Fruit fly (Drosophila melanogaster) whole organism, embryonic: ENCODE data around the gene CG4297.

ENCODE experiments used
- ATbp ChIP-seq: fragments of 200-800 bp; sonication (Bioruptor generic); optimal IDR thresholded peaks from 2 replicates; lab custom pipeline; 2017; ENCODE audit warnings: missing biosample characterization, mild to moderate bottlenecking, missing genetic modification characterization, missing genetic modification reagents
- Atf-2 ChIP-seq: fragments of 200-800 bp; sonication (Bioruptor generic); optimal IDR thresholded peaks from 2 replicates; lab custom pipeline; 2016; ENCODE audit warnings: missing biosample characterization, missing genetic modification characterization
- CG10209 ChIP-seq: fragments of 200-800 bp; sonication (Bioruptor generic); optimal IDR thresholded peaks from 3 replicates; lab custom pipeline; 2017; ENCODE audit warnings: missing biosample characterization, mild to moderate bottlenecking, missing genetic modification characterization, missing genetic modification reagents
- CG10959 ChIP-seq: fragments of 200-800 bp; sonication (Bioruptor generic); IDR thresholded peaks from 2 replicates; pipeline ENCODE4 v1.3.6; 2022; ENCODE audit warnings: missing biosample characterization, missing genetic modification characterization
- CG11247 ChIP-seq: fragments of 200-800 bp; sonication (Bioruptor generic); IDR thresholded peaks from 2 replicates; pipeline ENCODE4 v1.3.6; 2022; ENCODE audit warnings: missing biosample characterization, missing genetic modification characterization
- CG12071 ChIP-seq: fragments of 200-800 bp; sonication (Bioruptor generic); optimal IDR thresholded peaks from 3 replicates; lab custom pipeline; 2018; ENCODE audit warnings: missing biosample characterization, mild to moderate bottlenecking, missing genetic modification characterization
- CG14014 ChIP-seq: fragments of 200-800 bp; sonication (Bioruptor generic); IDR thresholded peaks from 2 replicates; pipeline ENCODE4 v1.3.6; 2022; ENCODE audit warnings: missing biosample characterization, missing genetic modification characterization
- CG15601 ChIP-seq: fragments of 200-800 bp; sonication (Bioruptor generic); optimal IDR thresholded peaks from 3 replicates; lab custom pipeline; 2019; ENCODE audit warnings: missing biosample characterization, mild to moderate bottlenecking, missing genetic modification characterization, moderate library complexity
- CG1603 ChIP-seq: fragments of 200-800 bp; sonication (Bioruptor generic); optimal IDR thresholded peaks from 2 replicates; lab custom pipeline; 2019; ENCODE audit warnings: missing biosample characterization, mild to moderate bottlenecking, missing genetic modification characterization, moderate library complexity
- CG2678 ChIP-seq: fragments of 200-800 bp; sonication (Bioruptor generic); optimal IDR thresholded peaks from 3 replicates; lab custom pipeline; 2019; ENCODE audit warnings: missing biosample characterization, mild to moderate bottlenecking, missing genetic modification characterization, moderate library complexity
- CG3065 ChIP-seq: fragments of 200-800 bp; sonication (Bioruptor generic); optimal IDR thresholded peaks from 2 replicates; lab custom pipeline; 2016; ENCODE audit warnings: missing biosample characterization, missing genetic modification characterization
- CG31441 ChIP-seq: fragments of 200-800 bp; sonication (Bioruptor generic); IDR thresholded peaks from 2 replicates; pipeline ENCODE4 v1.3.6; 2022; ENCODE audit warnings: missing biosample characterization, missing genetic modification characterization
- CG3163 ChIP-seq: fragments of 200-800 bp; sonication (Bioruptor generic); optimal IDR thresholded peaks from 3 replicates; lab custom pipeline; 2016; ENCODE audit warnings: missing biosample characterization, missing genetic modification characterization
- CG3838 ChIP-seq: fragments of 200-800 bp; sonication (Bioruptor generic); optimal IDR thresholded peaks from 3 replicates; lab custom pipeline; 2016; ENCODE audit warnings: missing biosample characterization, missing genetic modification characterization
- CG42726 ChIP-seq: fragments of 200-800 bp; sonication (Bioruptor generic); IDR thresholded peaks from 2 replicates; pipeline ENCODE4 v1.3.6; 2022; ENCODE audit warnings: missing biosample characterization, missing genetic modification characterization; ENCODE audit not compliant: partially characterized antibody
- CG4404 ChIP-seq: fragments of 200-800 bp; sonication (Bioruptor generic); IDR thresholded peaks from 2 replicates; pipeline ENCODE4 v1.3.6; 2022; ENCODE audit warnings: missing biosample characterization, missing genetic modification characterization
- CG5953 ChIP-seq: fragments of 200-800 bp; sonication (Bioruptor generic); IDR thresholded peaks from 2 replicates; pipeline ENCODE4 v1.3.6; 2022; ENCODE audit warnings: missing biosample characterization, missing genetic modification characterization
- CG7372 ChIP-seq: fragments of 200-800 bp; sonication (Bioruptor generic); IDR thresholded peaks from 2 replicates; pipeline ENCODE4 v1.3.6; 2022; ENCODE audit warnings: missing biosample characterization, missing genetic modification characterization
- CG7987 ChIP-seq: fragments of 200-800 bp; sonication (Bioruptor generic); optimal IDR thresholded peaks from 2 replicates; lab custom pipeline; 2018; ENCODE audit warnings: missing biosample characterization, mild to moderate bottlenecking, missing genetic modification characterization, moderate library complexity
- CG8290 ChIP-seq, 3 experiments: fragments of 200-800 bp; sonication (Bioruptor generic); optimal IDR thresholded peaks; 2 replicates each; lab custom pipeline; 2016 to 2019; ENCODE audit warnings: missing biosample characterization in 3 of 3, missing genetic modification characterization in 3 of 3, mild to moderate bottlenecking in 2 of 3, moderate library complexity in 1 of 3
- CG9727 ChIP-seq: fragments of 200-800 bp; sonication (Bioruptor generic); optimal IDR thresholded peaks from 3 replicates; lab custom pipeline; 2017; ENCODE audit warnings: missing biosample characterization, mild to moderate bottlenecking, missing genetic modification characterization
- D ChIP-seq, 2 experiments: fragments of 200-800 bp in 1 of 2; fragments of >200 bp in 1 of 2; sonication (Bioruptor generic) in 1 of 2; optimal IDR thresholded peaks; 2 replicates in 1 of 2; 3 replicates in 1 of 2; lab custom pipeline; 2017; ENCODE audit warnings: mild to moderate bottlenecking in 1 of 2, missing biosample characterization in 1 of 2, missing genetic modification characterization in 1 of 2, missing genetic modification reagents in 1 of 2
- Dip3 ChIP-seq: fragments of 200-800 bp; sonication (Bioruptor generic); optimal IDR thresholded peaks from 3 replicates; lab custom pipeline; 2016; ENCODE audit warnings: missing biosample characterization, missing genetic modification characterization
- E2f1 ChIP-seq: fragments of 200-800 bp; sonication (Bioruptor generic); IDR thresholded peaks from 2 replicates; pipeline ENCODE4 v1.3.6; 2022; ENCODE audit warnings: missing biosample characterization, missing genetic modification characterization
- Fer3 ChIP-seq: fragments of 200-800 bp; sonication (Bioruptor generic); optimal IDR thresholded peaks from 2 replicates; lab custom pipeline; 2018; ENCODE audit warnings: missing biosample characterization, mild to moderate bottlenecking, missing genetic modification characterization, moderate library complexity
- Hmr ChIP-seq: fragments of 200-800 bp; sonication (Bioruptor generic); optimal IDR thresholded peaks from 3 replicates; lab custom pipeline; 2017; ENCODE audit warnings: mild to moderate bottlenecking, missing biosample characterization, missing genetic modification reagents, missing genetic modification characterization
- Ravus ChIP-seq: fragments of 200-800 bp; sonication (Bioruptor generic); IDR thresholded peaks from 2 replicates; pipeline ENCODE4 v1.3.6; 2022; ENCODE audit warnings: missing biosample characterization, missing genetic modification characterization
- Sry-β ChIP-seq: fragments of 200-800 bp; sonication (Bioruptor generic); optimal IDR thresholded peaks from 2 replicates; lab custom pipeline; 2018; ENCODE audit warnings: missing biosample characterization, mild to moderate bottlenecking, missing genetic modification characterization, moderate library complexity
- bbx ChIP-seq: fragments of 200-800 bp; sonication (Bioruptor generic); IDR thresholded peaks from 2 replicates; pipeline ENCODE4 v1.3.6; 2022; ENCODE audit warnings: missing biosample characterization, missing genetic modification characterization; ENCODE audit not compliant: partially characterized antibody
- dpn ChIP-seq, 2 experiments: fragments of 200-800 bp; sonication (Bioruptor generic); optimal IDR thresholded peaks; 3 replicates each; lab custom pipeline; 2016; ENCODE audit warnings: missing biosample characterization in 2 of 2, missing genetic modification characterization in 2 of 2
- dysf ChIP-seq: fragments of 200-800 bp; sonication (Bioruptor generic); IDR thresholded peaks from 3 replicates; pipeline ENCODE4 v1.3.6; 2022; ENCODE audit warnings: missing biosample characterization, missing genetic modification characterization
- emc ChIP-seq: fragments of 200-800 bp; sonication (Bioruptor generic); optimal IDR thresholded peaks from 2 replicates; lab custom pipeline; 2016; ENCODE audit warnings: missing biosample characterization, missing genetic modification characterization
- her ChIP-seq: fragments of 200-800 bp; sonication (Bioruptor generic); optimal IDR thresholded peaks from 2 replicates; lab custom pipeline; 2016; ENCODE audit warnings: missing biosample characterization, missing genetic modification characterization
- ind ChIP-seq: fragments of 200-800 bp; sonication (Bioruptor generic); optimal IDR thresholded peaks from 3 replicates; lab custom pipeline; 2016; ENCODE audit warnings: missing biosample characterization, missing genetic modification characterization
- jing ChIP-seq: fragments of 200-800 bp; sonication (Bioruptor generic); optimal IDR thresholded peaks from 2 replicates; lab custom pipeline; 2018; ENCODE audit warnings: missing biosample characterization, mild to moderate bottlenecking, missing genetic modification characterization
- odd ChIP-seq: fragments of 200-800 bp; sonication (Bioruptor generic); optimal IDR thresholded peaks from 2 replicates; lab custom pipeline; 2017; ENCODE audit warnings: missing biosample characterization, mild to moderate bottlenecking, missing genetic modification characterization
- org-1 ChIP-seq: fragments of 200-800 bp; sonication (Bioruptor generic); optimal IDR thresholded peaks from 2 replicates; lab custom pipeline; 2017; ENCODE audit warnings: missing biosample characterization, missing genetic modification characterization
- otp ChIP-seq: fragments of 200-800 bp; sonication (Bioruptor generic); IDR thresholded peaks from 3 replicates; pipeline ENCODE4, ENCODE4 v1.3.6; 2022; ENCODE audit warnings: missing biosample characterization, missing genetic modification characterization
- pros ChIP-seq: fragments of 200-800 bp; sonication (Bioruptor generic); optimal IDR thresholded peaks from 3 replicates; lab custom pipeline; 2019; ENCODE audit warnings: missing biosample characterization, mild to moderate bottlenecking, missing genetic modification characterization, moderate library complexity
- ro ChIP-seq: fragments of 200-800 bp; sonication (Bioruptor generic); IDR thresholded peaks from 2 replicates; pipeline ENCODE4 v1.3.6; 2022; ENCODE audit warnings: missing biosample characterization, missing genetic modification characterization
- schlank ChIP-seq: fragments of 200-800 bp; sonication (Bioruptor generic); optimal IDR thresholded peaks from 2 replicates; lab custom pipeline; 2018; ENCODE audit warnings: missing biosample characterization, mild to moderate bottlenecking, missing genetic modification characterization
- scrt ChIP-seq: fragments of 200-800 bp; sonication (Bioruptor generic); optimal IDR thresholded peaks from 2 replicates; lab custom pipeline; 2018; ENCODE audit warnings: missing biosample characterization, mild to moderate bottlenecking, missing genetic modification characterization, moderate library complexity
- sisA ChIP-seq: fragments of 200-800 bp; sonication (Bioruptor generic); IDR thresholded peaks from 2 replicates; pipeline ENCODE4 v1.3.6; 2022; ENCODE audit warnings: missing biosample characterization, missing genetic modification characterization
- so ChIP-seq: fragments of 200-800 bp; sonication (Bioruptor generic); IDR thresholded peaks from 3 replicates; pipeline ENCODE4 v1.3.6; 2022; ENCODE audit warnings: missing biosample characterization, missing genetic modification characterization
- ssp ChIP-seq: fragments of 200-800 bp; sonication (Bioruptor generic); IDR thresholded peaks from 2 replicates; pipeline ENCODE4 v1.3.6; 2022; ENCODE audit warnings: missing biosample characterization, missing genetic modification characterization
- tap ChIP-seq: fragments of 200-800 bp; optimal IDR thresholded peaks from 3 replicates; lab custom pipeline; 2019; ENCODE audit warnings: missing biosample characterization, mild to moderate bottlenecking, missing genetic modification characterization, moderate library complexity
- tgo ChIP-seq: fragments of 200-800 bp; sonication (Bioruptor generic); IDR thresholded peaks from 3 replicates; pipeline ENCODE4 v1.3.6; 2022; ENCODE audit warnings: missing biosample characterization, missing genetic modification characterization
- vvl ChIP-seq: fragments of 200-800 bp; sonication (Bioruptor generic); IDR thresholded peaks from 2 replicates; pipeline ENCODE4 v1.3.6; 2022; ENCODE audit warnings: missing biosample characterization, missing genetic modification characterization
- zfh1 ChIP-seq: fragments of 200-800 bp; sonication (Bioruptor generic); IDR thresholded peaks from 3 replicates; pipeline ENCODE4 v1.3.6; 2022; ENCODE audit warnings: missing biosample characterization, missing genetic modification characterization

CG4297 gene

dm6 chr2L:470336-470934 is 1.6 kb downstream of the CG4297 start (continued):
- TF ChIP-seq E2f1 (peak; percentile 86), zfh1 (GFP tag; lab: Robert Waterston, UW) (peak; percentile 77), CG10959 (GFP tag; lab: Robert Waterston, UW) (0 out of 2 replicates have a peak, but pooled peaks have one; percentile 7), otp (0 out of 3 replicates have a peak, but pooled peaks have one; percentile 18), ATbp (GFP tag; lab: Kevin White, UChicago) (peak; percentile 77), CG2678 (tag; lab: Kevin White, UChicago) (peak; percentile 86), dpn (GFP tag; optimal IDR thresholded peaks at IDR 0.05; lab: Kevin White, UChicago) (peak; percentile 80 to 82), ro (GFP tag; lab: Robert Waterston, UW) (0 out of 2 replicates have a peak, but pooled peaks have one; percentile 22), CG42726 (no peak), ssp (peak; percentile 51), pros (no peak), Sry-β (no peak), Dip3 (GFP tag; lab: Kevin White, UChicago) (peak; percentile 92), CG5953 (peak; percentile 52; the same call in 1 of the 2 replicates), so (GFP tag; lab: Robert Waterston, UW) (peak; percentile 67; the same call in 2 of the 3 replicates), sisA (GFP tag; lab: Robert Waterston, UW) (peak; percentile 77), CG8290 (GFP tag; optimal IDR thresholded peaks at IDR 0.05; lab: Kevin White, UChicago) (no peak), CG8290 (tag; optimal IDR thresholded peaks at IDR 0.05; lab: Kevin White, UChicago) (no peak), CG7987 (peak; percentile 35), CG4404 (GFP tag; lab: Robert Waterston, UW) (peak; percentile 40), CG3163 (GFP tag; lab: Kevin White, UChicago) (peak; percentile 70), CG7372 (GFP tag; lab: Robert Waterston, UW) (0 out of 2 replicates have a peak, but pooled peaks have one; percentile 19), D (optimal IDR thresholded peaks at IDR 0.05; lab: Kevin White, UChicago) (no peak), D (GFP tag; optimal IDR thresholded peaks at IDR 0.05; lab: Kevin White, UChicago) (peak; percentile 21), tgo (GFP tag; lab: Robert Waterston, UW) (peak; percentile 81), her (GFP tag; lab: Kevin White, UChicago) (peak; percentile 78), schlank (tag; lab: Kevin White, UChicago) (peak; percentile 59), scrt (GFP tag; lab: Kevin White, UChicago) (peak; percentile 75), ind (GFP tag; lab: Kevin White, UChicago) (peak; percentile 82), CG14014 (GFP tag; lab: Robert Waterston, UW) (peak; percentile 63; the same call in 1 of the 2 replicates), CG31441 (peak; percentile 45), bbx (GFP tag; lab: Robert Waterston, UW) (no peak), jing (GFP tag; lab: Kevin White, UChicago) (peak; percentile 46), CG11247 (no peak), org-1 (peak; percentile 53), odd (peak; percentile 47), CG12071 (GFP tag; lab: Kevin White, UChicago) (peak; percentile 36), Ravus (GFP tag; lab: Robert Waterston, UW) (no peak; the same call in 1 of the 2 replicates), Fer3 (peak; percentile 79), CG10209 (GFP tag; lab: Kevin White, UChicago) (peak; percentile 61), CG3838 (peak; percentile 74), dysf (GFP tag; lab: Robert Waterston, UW) (peak; percentile 88), Hmr (GFP tag; lab: Kevin White, UChicago) (peak; percentile 78), emc (peak; percentile 39), CG9727 (peak; percentile 51), tap (tag; lab: Kevin White, UChicago) (peak; percentile 59), vvl (GFP tag; lab: Robert Waterston, UW) (peak; percentile 61), Atf-2 (GFP tag; lab: Kevin White, UChicago) (peak; percentile 83), CG15601 (tag; lab: Kevin White, UChicago) (peak; percentile 35), CG3065 (peak; percentile 7), CG1603 (peak; percentile 35)
